Fruit fly (Drosophila melanogaster) whole organism, pupa: Measurements from ENCODE around the gene CG17343.

Source experiments
- CG12605 ChIP-seq: fragments of 200-800 bp; sonication (Bioruptor generic); IDR thresholded peaks from 2 replicates; pipeline ENCODE4 v1.3.6; 2022; ENCODE audit warnings: missing biosample characterization, missing genetic modification characterization
- CG15710 ChIP-seq: fragments of 200-800 bp; sonication (Bioruptor generic); optimal IDR thresholded peaks from 2 replicates; lab custom pipeline; 2018; ENCODE audit warnings: missing biosample characterization, mild to moderate bottlenecking, missing genetic modification characterization, moderate library complexity
- CG32121 ChIP-seq: fragments of 200-800 bp; sonication (Bioruptor generic); IDR thresholded peaks from 2 replicates; pipeline ENCODE4 v1.3.6; 2022; ENCODE audit warnings: missing biosample characterization, missing genetic modification characterization
- CG8159 ChIP-seq: fragments of 200-800 bp; sonication (Bioruptor generic); optimal IDR thresholded peaks from 3 replicates; lab custom pipeline; 2018; ENCODE audit warnings: missing biosample characterization, mild to moderate bottlenecking, missing genetic modification characterization, moderate library complexity
- CG8301 ChIP-seq: fragments of 200-800 bp; sonication (Bioruptor generic); optimal IDR thresholded peaks from 2 replicates; lab custom pipeline; 2018; ENCODE audit warnings: missing biosample characterization, mild to moderate bottlenecking, missing genetic modification characterization
- EcR ChIP-seq: fragments of 200-800 bp; sonication (Bioruptor generic); optimal IDR thresholded peaks from 3 replicates; lab custom pipeline; 2019; ENCODE audit warnings: missing biosample characterization, missing genetic modification characterization, mild to moderate bottlenecking, moderate library complexity, missing genetic modification reagents
- Snoo ChIP-seq: fragments of 200-800 bp; sonication (Bioruptor generic); optimal IDR thresholded peaks from 3 replicates; lab custom pipeline; 2017; ENCODE audit warnings: missing biosample characterization, mild to moderate bottlenecking, missing genetic modification characterization, inconsistent platforms

DNA sequence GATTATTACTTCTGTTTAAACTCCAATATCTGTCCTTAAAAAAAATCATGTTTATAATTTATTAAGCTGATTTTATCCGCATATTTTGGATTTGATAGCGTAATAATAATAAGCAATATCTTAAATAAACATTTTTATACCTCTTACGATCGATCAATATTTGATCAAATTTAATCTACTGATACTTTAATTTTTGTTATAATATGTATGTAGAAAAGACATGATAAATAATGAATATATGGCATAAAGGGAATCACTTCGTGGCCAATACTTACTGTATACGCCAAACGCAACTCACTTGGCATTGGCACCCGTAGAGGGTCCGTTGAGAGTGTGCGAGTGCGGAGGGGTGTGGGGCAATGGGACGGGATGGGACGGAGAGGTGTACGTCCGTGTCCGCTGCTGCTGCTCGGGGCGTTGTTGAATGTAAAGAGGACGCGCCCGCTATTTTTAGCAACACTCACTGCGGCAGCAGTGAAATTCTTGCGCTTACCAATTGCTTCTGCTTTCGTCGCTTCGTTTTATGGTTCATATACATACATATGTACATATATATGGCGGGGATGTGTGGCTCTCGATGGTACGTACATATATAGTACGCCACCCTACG is 28.5 kb upstream of the CG17343 start:
- TF ChIP-seq Snoo (tag; lab: Kevin White, UChicago) (no peak), CG15710 (tag; lab: Kevin White, UChicago) (no peak), CG12605 (GFP tag; lab: Robert Waterston, UW) (no peak), CG32121 (GFP tag; lab: Robert Waterston, UW) (peak; percentile 47; the same call in 1 of the 2 replicates), CG8301 (peak; percentile 27), EcR (GFP tag; lab: Kevin White, UChicago) (no peak), CG8159 (tag; lab: Kevin White, UChicago) (no peak)
